Fruit fly (Drosophila melanogaster): ENCODE results near the gene Oga.

The Oga gene

DNA sequence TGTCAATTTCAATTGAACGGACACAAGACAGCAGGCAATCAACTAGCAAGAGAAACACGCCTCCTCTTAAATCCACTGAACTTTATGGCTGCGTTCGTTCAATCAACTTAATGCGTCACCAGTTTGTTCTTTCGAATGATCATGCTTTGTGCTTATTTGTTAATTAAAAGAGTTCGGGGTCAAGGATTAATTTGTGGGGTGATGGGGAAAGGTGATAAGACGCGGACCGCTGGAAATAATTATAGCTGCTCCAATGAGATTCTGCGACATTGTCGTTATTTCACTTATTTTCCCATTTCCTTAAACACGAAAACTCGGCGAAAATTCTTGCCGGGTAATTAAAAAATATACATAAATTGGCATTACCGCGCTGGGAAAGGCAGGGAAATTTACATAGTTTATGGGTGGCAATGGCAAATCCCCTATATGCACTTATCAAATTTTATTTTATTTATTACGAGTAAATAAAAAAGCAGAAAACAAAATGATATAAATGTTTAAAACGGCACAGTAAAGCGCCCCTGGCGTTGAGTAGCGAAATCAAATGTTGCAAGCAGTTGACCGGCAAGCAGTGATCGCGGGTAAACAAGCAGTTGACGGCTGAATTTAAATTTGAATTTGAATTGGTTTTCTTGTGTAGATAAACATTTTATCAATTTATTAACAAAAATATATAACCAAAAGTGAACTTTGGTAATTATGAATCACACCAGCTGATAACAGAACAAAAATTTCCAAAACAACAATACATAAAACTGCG, 34.3 kb upstream of the Oga start (continued):
- TF ChIP-seq crol (GFP tag; IDR thresholded peaks at IDR 0.05) (no peak), fd64A (GFP tag; optimal IDR thresholded peaks at IDR 0.05) (peak; percentile 33), Side (GFP tag; optimal IDR thresholded peaks at IDR 0.05) (peak; percentile 59), trem (tag; optimal IDR thresholded peaks at IDR 0.05) (peak; percentile 50), CG10654 (GFP tag; optimal IDR thresholded peaks at IDR 0.05) (peak; percentile 34), CG14050 (GFP tag; IDR thresholded peaks at IDR 0.05) (peak; percentile 50; the same call in 2 of the 3 replicates), CG4707 (GFP tag; optimal IDR thresholded peaks at IDR 0.05) (peak; percentile 71), ssp (GFP tag; IDR thresholded peaks at IDR 0.05) (peak; percentile 43), ac (GFP tag; optimal IDR thresholded peaks at IDR 0.05) (no peak), BtbVII (GFP tag; optimal IDR thresholded peaks at IDR 0.05) (peak; percentile 64), Ets97D (GFP tag; optimal IDR thresholded peaks at IDR 0.05) (peak; percentile 63), dmrt11E (tag; optimal IDR thresholded peaks at IDR 0.05) (peak; percentile 57), ab (GFP tag; optimal IDR thresholded peaks at IDR 0.05) (peak; percentile 24), Awh (GFP tag; IDR thresholded peaks at IDR 0.05) (0 out of 2 replicates have a peak, but pooled peaks have one; percentile 39), odd (GFP tag; optimal IDR thresholded peaks at IDR 0.05) (peak; percentile 65), CG17612 (GFP tag; IDR thresholded peaks at IDR 0.05) (0 out of 2 replicates have a peak, but pooled peaks have one; percentile 21), CG6254 (GFP tag; optimal IDR thresholded peaks at IDR 0.05) (peak; percentile 67), Doc3 (GFP tag; IDR thresholded peaks at IDR 0.05; ENCODE audit: partially characterized antibody) (no peak), wor (GFP tag; IDR thresholded peaks at IDR 0.05) (no peak; the same call in 1 of the 2 replicates), CG18764 (GFP tag; optimal IDR thresholded peaks at IDR 0.05) (peak; percentile 52), CG3726 (GFP tag; IDR thresholded peaks at IDR 0.05) (0 out of 3 replicates have a peak, but pooled peaks have one; percentile 55), cad (GFP tag; optimal IDR thresholded peaks at IDR 0.05) (no peak), mirr (GFP tag; optimal IDR thresholded peaks at IDR 0.05) (peak; percentile 76), CG5953 (GFP tag; IDR thresholded peaks at IDR 0.05) (peak; percentile 33; the same call in 1 of the 2 replicates), CG17568 (GFP tag; optimal IDR thresholded peaks at IDR 0.05) (peak; percentile 39), disco-r (GFP tag; optimal IDR thresholded peaks at IDR 0.05) (peak; percentile 56), CG10462 (GFP tag; optimal IDR thresholded peaks at IDR 0.05) (no peak), CG17912 (GFP tag; optimal IDR thresholded peaks at IDR 0.05) (peak; percentile 81), CG31388 (GFP tag; optimal IDR thresholded peaks at IDR 0.05) (peak; percentile 50), PHDP (tag; optimal IDR thresholded peaks at IDR 0.05) (peak; percentile 76), kay (GFP tag; optimal IDR thresholded peaks at IDR 0.05) (no peak), Dfd (GFP tag; optimal IDR thresholded peaks at IDR 0.05) (peak in 1 of 2 experiments; percentile 81), nmo (GFP tag; optimal IDR thresholded peaks at IDR 0.05) (peak; percentile 71), Myb (GFP tag; optimal IDR thresholded peaks at IDR 0.05) (peak; percentile 98), CG7987 (GFP tag; optimal IDR thresholded peaks at IDR 0.05) (peak; percentile 83), lola (GFP tag; optimal IDR thresholded peaks at IDR 0.05) (peak in 1 of 3 experiments; percentile 31), E2f1 (GFP tag; IDR thresholded peaks at IDR 0.05) (peak; percentile 72), tx (GFP tag; optimal IDR thresholded peaks at IDR 0.05) (peak; percentile 58), sc (optimal IDR thresholded peaks at IDR 0.05) (no peak), sc (GFP tag; optimal IDR thresholded peaks at IDR 0.05) (peak; percentile 50), da (GFP tag; optimal IDR thresholded peaks at IDR 0.05) (peak; percentile 69), z (GFP tag; IDR thresholded peaks at IDR 0.05) (no peak), CG34376 (GFP tag; optimal IDR thresholded peaks at IDR 0.05) (peak; percentile 83), CG12219 (GFP tag; optimal IDR thresholded peaks at IDR 0.05) (peak; percentile 57), fru (optimal IDR thresholded peaks at IDR 0.05) (no peak), Lim3 (GFP tag; IDR thresholded peaks at IDR 0.05) (no peak), CG8944 (GFP tag; optimal IDR thresholded peaks at IDR 0.05) (peak; percentile 76), lilli (GFP tag; optimal IDR thresholded peaks at IDR 0.05) (peak; percentile 69), CG15073 (GFP tag; optimal IDR thresholded peaks at IDR 0.05) (no peak), kni (GFP tag; optimal IDR thresholded peaks at IDR 0.05) (peak; percentile 28)
